Fruit fly (Drosophila melanogaster) whole organism: ENCODE data around the gene Polr3I.

Source experiments
- CG8478 ChIP-seq: fragments of >200 bp; optimal IDR thresholded peaks from 2 replicates; lab custom pipeline; 2018; ENCODE audit warnings: inconsistent platforms
- psq ChIP-seq: fragments of >200 bp; optimal IDR thresholded peaks from 2 replicates; lab custom pipeline; 2017
- usp ChIP-seq: fragments of >200 bp; optimal IDR thresholded peaks from 2 replicates; lab custom pipeline; 2017; ENCODE audit warnings: missing biosample characterization, missing genetic modification characterization, mixed read lengths

- TF ChIP-seq usp (no peak), CG8478 (lab: Kevin White, UChicago) (no peak), psq (no peak)
These were observed 50.0 kb downstream of the Polr3I start for dm6 chrX:16934430-16934829.
